Worm (Caenorhabditis elegans) whole organism, young adult: Measurements from ENCODE around the gene str-111.

Source experiments
- repo-1 ChIP-seq: sonication (generic microtip); optimal IDR thresholded peaks from 2 replicates; lab custom pipeline; 2017; ENCODE audit warnings: mild to moderate bottlenecking, missing genetic modification characterization, missing compliant biosample characterization
- unc-62 ChIP-seq: fragments of 150-350 bp; optimal IDR thresholded peaks from 2 replicates; lab custom pipeline; 2014; ENCODE audit warnings: missing biosample characterization, missing genetic modification reagents, missing genetic modification characterization
- ztf-3 ChIP-seq: fragments of 200-800 bp; sonication (Bioruptor generic); optimal IDR thresholded peaks from 2 replicates; lab custom pipeline; 2018; ENCODE audit warnings: mild to moderate bottlenecking, missing genetic modification characterization, missing compliant biosample characterization

DNA sequence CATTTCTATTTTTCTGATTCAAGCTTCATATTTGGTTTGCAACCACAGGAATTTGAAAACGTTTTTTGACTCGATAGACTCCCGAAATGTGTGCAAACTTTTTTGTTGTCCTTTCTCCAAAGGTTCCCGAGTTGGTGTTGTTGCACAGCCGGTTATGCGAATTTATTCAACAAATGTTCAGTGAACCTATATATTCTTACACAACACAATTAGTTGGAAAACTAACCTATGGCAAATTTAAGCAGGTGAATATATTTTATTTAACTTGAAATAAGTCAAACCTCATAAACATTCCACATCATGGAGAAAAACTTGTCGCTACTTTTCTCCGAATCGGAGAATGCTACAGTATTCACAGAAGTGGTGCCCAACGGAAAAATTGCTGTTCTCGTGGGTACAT is 14.4 kb upstream of the str-111 start, which contains the start of gene srz-14:
- TF ChIP-seq repo-1 (tag; lab: Kevin White, UChicago) = no peak
- no peak for TF ChIP-seq ztf-3 (GFP tag; lab: Kevin White, UChicago)
- no peak for TF ChIP-seq unc-62 (GFP tag; lab: Kevin White, UChicago)
